Fruit fly (Drosophila melanogaster) Kc167 (cell line): Measurements from ENCODE around the gene Dscam2.

Experiments used
- Sin3A ChIP-seq: fragments of >200 bp; optimal IDR thresholded peaks from 2 replicates; lab custom pipeline; 2018; ENCODE audit warnings: missing external identifiers
- h ChIP-seq: fragments of >200 bp; optimal IDR thresholded peaks from 3 replicates; lab custom pipeline; 2018; ENCODE audit warnings: missing external identifiers
- ttk ChIP-seq: sonication (Bioruptor generic); optimal IDR thresholded peaks from 2 replicates; lab custom pipeline; 2017; ENCODE audit warnings: missing external identifiers

dm6 chr3L:7125289-7125955 lies 64.3 kb downstream of the Dscam2 start, which contains the start of the genes msl-3 and BBS1:
- TF ChIP-seq h (lab: Kevin White, UChicago) (no peak), Sin3A (lab: Kevin White, UChicago) (no peak), ttk (lab: Kevin White, UChicago) (no peak)
